Fruit fly (Drosophila melanogaster) whole organism, embryonic: ENCODE results near the gene ND-30.

Experiments used
- CG10431 ChIP-seq: fragments of 200-800 bp; sonication (Bioruptor generic); optimal IDR thresholded peaks from 3 replicates; lab custom pipeline; 2018; ENCODE audit warnings: missing biosample characterization, mild to moderate bottlenecking, missing genetic modification characterization
- CG10565 ChIP-seq: fragments of 200-800 bp; sonication (Bioruptor generic); optimal IDR thresholded peaks from 3 replicates; lab custom pipeline; 2016; ENCODE audit warnings: missing biosample characterization, mild to moderate bottlenecking, missing genetic modification characterization
- CG12299 ChIP-seq: fragments of 200-800 bp; sonication (Bioruptor generic); optimal IDR thresholded peaks from 2 replicates; lab custom pipeline; 2018; ENCODE audit warnings: missing biosample characterization, mild to moderate bottlenecking, missing genetic modification characterization
- CG12942 ChIP-seq: fragments of 200-800 bp; sonication (Bioruptor generic); optimal IDR thresholded peaks from 3 replicates; lab custom pipeline; 2016; ENCODE audit warnings: missing biosample characterization, missing genetic modification characterization
- CG1529 ChIP-seq: fragments of 200-800 bp; sonication (Bioruptor generic); optimal IDR thresholded peaks from 3 replicates; lab custom pipeline; 2018; ENCODE audit warnings: missing biosample characterization, missing genetic modification characterization
- CG16863 ChIP-seq: fragments of 200-800 bp; sonication (Bioruptor generic); optimal IDR thresholded peaks from 3 replicates; lab custom pipeline; 2016; ENCODE audit warnings: missing biosample characterization, missing genetic modification characterization
- CG2129 ChIP-seq: fragments of 200-800 bp; sonication (Bioruptor generic); IDR thresholded peaks from 2 replicates; pipeline ENCODE4 v1.3.6; 2022; ENCODE audit warnings: missing biosample characterization, missing genetic modification characterization; ENCODE audit not compliant: partially characterized antibody
- CG2202 ChIP-seq: fragments of 200-800 bp; sonication (Bioruptor generic); optimal IDR thresholded peaks from 2 replicates; lab custom pipeline; 2018; ENCODE audit warnings: missing biosample characterization, mild to moderate bottlenecking, missing genetic modification characterization
- CG31441 ChIP-seq: fragments of 200-800 bp; sonication (Bioruptor generic); IDR thresholded peaks from 2 replicates; pipeline ENCODE4 v1.3.6; 2022; ENCODE audit warnings: missing biosample characterization, missing genetic modification characterization
- CG3163 ChIP-seq: fragments of 200-800 bp; sonication (Bioruptor generic); optimal IDR thresholded peaks from 3 replicates; lab custom pipeline; 2016; ENCODE audit warnings: missing biosample characterization, missing genetic modification characterization
- CG4328 ChIP-seq: fragments of 200-800 bp; sonication (Bioruptor generic); optimal IDR thresholded peaks from 3 replicates; lab custom pipeline; 2017; ENCODE audit warnings: missing biosample characterization, missing genetic modification reagents, missing genetic modification characterization
- CG4854 ChIP-seq: fragments of 200-800 bp; sonication (Bioruptor generic); optimal IDR thresholded peaks from 2 replicates; lab custom pipeline; 2016; ENCODE audit warnings: missing biosample characterization, missing genetic modification characterization, inconsistent platforms
- CG5245 ChIP-seq: fragments of 200-800 bp; sonication (Bioruptor generic); optimal IDR thresholded peaks from 3 replicates; lab custom pipeline; 2016; ENCODE audit warnings: missing biosample characterization, missing genetic modification characterization
- CG6765 ChIP-seq: fragments of 200-800 bp; sonication (Bioruptor generic); optimal IDR thresholded peaks from 3 replicates; lab custom pipeline; 2017; ENCODE audit warnings: missing biosample characterization, mild to moderate bottlenecking, missing genetic modification characterization
- CG7556 ChIP-seq: fragments of 200-800 bp; sonication (Bioruptor generic); optimal IDR thresholded peaks from 2 replicates; lab custom pipeline; 2017; ENCODE audit warnings: missing biosample characterization, mild to moderate bottlenecking, missing genetic modification characterization
- CG7839 ChIP-seq: fragments of 200-800 bp; sonication (Bioruptor generic); optimal IDR thresholded peaks from 3 replicates; lab custom pipeline; 2018; ENCODE audit warnings: missing biosample characterization, mild to moderate bottlenecking, missing genetic modification characterization, moderate library complexity
- CG8388 ChIP-seq: fragments of 200-800 bp; sonication (Bioruptor generic); optimal IDR thresholded peaks from 2 replicates; lab custom pipeline; 2019; ENCODE audit warnings: missing biosample characterization, mild to moderate bottlenecking, missing genetic modification characterization, moderate library complexity
- D19B ChIP-seq: fragments of 200-800 bp; sonication (Bioruptor generic); optimal IDR thresholded peaks from 2 replicates; lab custom pipeline; 2017; ENCODE audit warnings: missing biosample characterization, mild to moderate bottlenecking, missing genetic modification characterization
- ERR ChIP-seq: fragments of 200-800 bp; sonication (Bioruptor generic); optimal IDR thresholded peaks from 2 replicates; lab custom pipeline; 2016; ENCODE audit warnings: missing biosample characterization, missing genetic modification characterization
- Hmr ChIP-seq: fragments of 200-800 bp; sonication (Bioruptor generic); optimal IDR thresholded peaks from 3 replicates; lab custom pipeline; 2017; ENCODE audit warnings: mild to moderate bottlenecking, missing biosample characterization, missing genetic modification reagents, missing genetic modification characterization
- Mad ChIP-seq: fragments of 200-800 bp; sonication (Bioruptor generic); optimal IDR thresholded peaks from 2 replicates; lab custom pipeline; 2016; ENCODE audit warnings: missing biosample characterization, missing genetic modification characterization
- NK7.1 ChIP-seq: fragments of 200-800 bp; sonication (Bioruptor generic); optimal IDR thresholded peaks from 3 replicates; lab custom pipeline; 2016; ENCODE audit warnings: missing biosample characterization, missing genetic modification characterization
- Pdp1 ChIP-seq, 2 experiments: fragments of 200-800 bp; sonication (Bioruptor generic); optimal IDR thresholded peaks; 3 replicates each; lab custom pipeline; 2016; ENCODE audit warnings: missing biosample characterization in 2 of 2, missing genetic modification characterization in 2 of 2, mild to moderate bottlenecking in 1 of 2, moderate library complexity in 1 of 2
- Vsx1 ChIP-seq: fragments of 200-800 bp; sonication (Bioruptor generic); optimal IDR thresholded peaks from 2 replicates; lab custom pipeline; 2017; ENCODE audit warnings: missing biosample characterization, mild to moderate bottlenecking, missing genetic modification characterization, missing genetic modification reagents
- abd-A ChIP-seq: fragments of 200-800 bp; sonication (Bioruptor generic); optimal IDR thresholded peaks from 3 replicates; lab custom pipeline; 2019; ENCODE audit warnings: missing biosample characterization, mild to moderate bottlenecking, missing genetic modification characterization, moderate library complexity
- amos ChIP-seq: fragments of 200-800 bp; sonication (Bioruptor generic); IDR thresholded peaks from 2 replicates; pipeline ENCODE4 v1.3.6; 2022; ENCODE audit warnings: missing biosample characterization, missing genetic modification characterization; ENCODE audit not compliant: partially characterized antibody
- ase ChIP-seq: fragments of 200-800 bp; sonication (Bioruptor generic); IDR thresholded peaks from 3 replicates; pipeline ENCODE4 v1.3.6; 2022; ENCODE audit warnings: missing biosample characterization, missing genetic modification characterization
- az2 ChIP-seq: fragments of 200-800 bp; sonication (Bioruptor generic); optimal IDR thresholded peaks from 3 replicates; lab custom pipeline; 2016; ENCODE audit warnings: missing biosample characterization, missing genetic modification characterization
- bsh ChIP-seq, 2 experiments: fragments of 200-800 bp; sonication (Bioruptor generic); optimal IDR thresholded peaks; 2 replicates each; lab custom pipeline; 2017 to 2018; ENCODE audit warnings: mild to moderate bottlenecking in 2 of 2, missing biosample characterization in 2 of 2, missing genetic modification characterization in 2 of 2, moderate library complexity in 1 of 2
- cas ChIP-seq: fragments of 200-800 bp; sonication (Bioruptor generic); IDR thresholded peaks from 2 replicates; pipeline ENCODE4 v1.3.6; 2022; ENCODE audit warnings: missing biosample characterization, missing genetic modification characterization
- chif ChIP-seq, 2 experiments: fragments of 200-800 bp; sonication (Bioruptor generic); optimal IDR thresholded peaks; 3 replicates each; lab custom pipeline; 2016; ENCODE audit warnings: missing biosample characterization in 2 of 2, missing genetic modification characterization in 2 of 2
- chm ChIP-seq: fragments of 200-800 bp; sonication (Bioruptor generic); IDR thresholded peaks from 2 replicates; pipeline ENCODE4 v1.3.6; 2022; ENCODE audit warnings: missing biosample characterization, missing genetic modification characterization
- disco-r ChIP-seq: fragments of 200-800 bp; sonication (Bioruptor generic); optimal IDR thresholded peaks from 2 replicates; lab custom pipeline; 2016; ENCODE audit warnings: missing biosample characterization, missing genetic modification characterization
- ems ChIP-seq: fragments of 200-800 bp; sonication (Bioruptor generic); optimal IDR thresholded peaks from 3 replicates; lab custom pipeline; 2016; ENCODE audit warnings: missing biosample characterization, missing genetic modification characterization
- ewg ChIP-seq: fragments of 200-800 bp; sonication (Bioruptor generic); optimal IDR thresholded peaks from 3 replicates; lab custom pipeline; 2017; ENCODE audit warnings: mild to moderate bottlenecking, missing biosample characterization, missing genetic modification reagents, missing genetic modification characterization
- fd3F ChIP-seq: fragments of 200-800 bp; sonication (Bioruptor generic); optimal IDR thresholded peaks from 2 replicates; lab custom pipeline; 2018; ENCODE audit warnings: missing biosample characterization, mild to moderate bottlenecking, missing genetic modification characterization, moderate library complexity
- fd64A ChIP-seq: fragments of 200-800 bp; sonication (Bioruptor generic); optimal IDR thresholded peaks from 3 replicates; lab custom pipeline; 2018; ENCODE audit warnings: missing biosample characterization, mild to moderate bottlenecking, missing genetic modification characterization
- gce ChIP-seq: fragments of 200-800 bp; sonication (Bioruptor generic); IDR thresholded peaks from 3 replicates; pipeline ENCODE4 v1.3.6; 2022; ENCODE audit warnings: missing biosample characterization, missing genetic modification characterization
- gcm ChIP-seq: fragments of 200-800 bp; sonication (Bioruptor generic); optimal IDR thresholded peaks from 2 replicates; lab custom pipeline; 2019; ENCODE audit warnings: missing biosample characterization, mild to moderate bottlenecking, missing genetic modification characterization, moderate library complexity
- her ChIP-seq: fragments of 200-800 bp; sonication (Bioruptor generic); optimal IDR thresholded peaks from 2 replicates; lab custom pipeline; 2016; ENCODE audit warnings: missing biosample characterization, missing genetic modification characterization
- luna ChIP-seq: fragments of 200-800 bp; sonication (Bioruptor generic); optimal IDR thresholded peaks from 2 replicates; lab custom pipeline; 2016; ENCODE audit warnings: missing biosample characterization, missing genetic modification characterization
- mirr ChIP-seq: fragments of 200-800 bp; sonication (Bioruptor generic); optimal IDR thresholded peaks from 3 replicates; lab custom pipeline; 2018; ENCODE audit warnings: missing biosample characterization, mild to moderate bottlenecking, missing genetic modification characterization
- pho ChIP-seq: fragments of 200-800 bp; sonication (Bioruptor generic); optimal IDR thresholded peaks from 2 replicates; lab custom pipeline; 2016; ENCODE audit warnings: missing biosample characterization, missing genetic modification characterization
- row ChIP-seq: fragments of 200-800 bp; sonication (Bioruptor generic); IDR thresholded peaks from 3 replicates; pipeline ENCODE4 v1.3.6; 2022; ENCODE audit warnings: missing biosample characterization, missing genetic modification characterization
- sens-2 ChIP-seq: fragments of 200-800 bp; sonication (Bioruptor generic); IDR thresholded peaks from 2 replicates; pipeline ENCODE4 v1.3.6; 2022; ENCODE audit warnings: missing biosample characterization, missing genetic modification characterization
- seq ChIP-seq: fragments of 200-800 bp; sonication (Bioruptor generic); IDR thresholded peaks from 2 replicates; pipeline ENCODE4 v1.3.6; 2022; ENCODE audit warnings: missing biosample characterization, missing genetic modification characterization
- slp2 ChIP-seq: fragments of 200-800 bp; sonication (Bioruptor generic); optimal IDR thresholded peaks from 2 replicates; lab custom pipeline; 2016; ENCODE audit warnings: missing biosample characterization, missing genetic modification characterization
- sna ChIP-seq: fragments of 200-800 bp; sonication (Bioruptor generic); IDR thresholded peaks from 2 replicates; pipeline ENCODE4 v1.3.6; 2022; ENCODE audit warnings: missing biosample characterization, missing genetic modification characterization; ENCODE audit not compliant: partially characterized antibody
- sug ChIP-seq: fragments of 200-800 bp; optimal IDR thresholded peaks from 2 replicates; lab custom pipeline; 2019; ENCODE audit warnings: missing biosample characterization, mild to moderate bottlenecking, missing genetic modification characterization, moderate library complexity
- tll ChIP-seq, 2 experiments: fragments of 200-800 bp in 1 of 2; fragments of >200 bp in 1 of 2; sonication (Bioruptor generic) in 1 of 2; optimal IDR thresholded peaks; 2 replicates each; lab custom pipeline; 2017 to 2019; ENCODE audit warnings: missing biosample characterization in 2 of 2, missing genetic modification characterization in 2 of 2, mild to moderate bottlenecking in 1 of 2, moderate library complexity in 1 of 2
- zfh2 ChIP-seq: fragments of 200-800 bp; sonication (Bioruptor generic); optimal IDR thresholded peaks from 2 replicates; lab custom pipeline; 2016; ENCODE audit warnings: missing biosample characterization, missing genetic modification characterization

ND-30 gene

dm6 chr3L:3164951-3165350 lies 5.6 kb upstream of the ND-30 start, which contains the start of gene CG32280 (continued):
- no peak for TF ChIP-seq CG12299 (tag; lab: Kevin White, UChicago)
- TF ChIP-seq sens-2 (GFP tag; lab: Robert Waterston, UW): no peak
- no peak for TF ChIP-seq CG1529 (GFP tag; lab: Kevin White, UChicago)
- peak; percentile 5 for TF ChIP-seq ERR (GFP tag; lab: Kevin White, UChicago)
- no peak for TF ChIP-seq chif (GFP tag; optimal IDR thresholded peaks at IDR 0.05; lab: Kevin White, UChicago)
- TF ChIP-seq pho: no peak
- no peak for TF ChIP-seq bsh (GFP tag; optimal IDR thresholded peaks at IDR 0.05; lab: Kevin White, UChicago)
- TF ChIP-seq luna (GFP tag; lab: Kevin White, UChicago): no peak
- TF ChIP-seq mirr (GFP tag; lab: Kevin White, UChicago): peak; percentile 0
- no peak for TF ChIP-seq Vsx1
- TF ChIP-seq CG16863: no peak
- no peak for TF ChIP-seq CG7839 (tag; lab: Kevin White, UChicago)
- no peak for TF ChIP-seq CG8388 (GFP tag; lab: Kevin White, UChicago)
- no peak for TF ChIP-seq fd64A (GFP tag; lab: Kevin White, UChicago)
- no peak for TF ChIP-seq CG2202 (tag; lab: Kevin White, UChicago)
- peak; percentile 37 for TF ChIP-seq her
- TF ChIP-seq Hmr (GFP tag; lab: Kevin White, UChicago): no peak
- peak; percentile 40; the same call in 1 of the 2 replicates for TF ChIP-seq chm
- TF ChIP-seq CG7556 (GFP tag; lab: Kevin White, UChicago): no peak
- no peak for TF ChIP-seq CG31441 (GFP tag; lab: Robert Waterston, UW)
- TF ChIP-seq CG6765 (GFP tag; lab: Kevin White, UChicago): peak; percentile 20
- no peak for TF ChIP-seq gce (GFP tag; lab: Robert Waterston, UW)
- TF ChIP-seq CG12942 (GFP tag; lab: Kevin White, UChicago): no peak
- TF ChIP-seq gcm: no peak
- TF ChIP-seq az2 (GFP tag; lab: Kevin White, UChicago): peak; percentile 1
- TF ChIP-seq D19B (GFP tag; lab: Kevin White, UChicago): peak; percentile 22
- no peak for TF ChIP-seq CG4854 (GFP tag; lab: Kevin White, UChicago)
- TF ChIP-seq disco-r (GFP tag; lab: Kevin White, UChicago): no peak
- peak in 1 of 2 experiments; percentile 49 for TF ChIP-seq Pdp1 (GFP tag; optimal IDR thresholded peaks at IDR 0.05; lab: Kevin White, UChicago)
- TF ChIP-seq zfh2 (GFP tag; lab: Kevin White, UChicago): peak; percentile 31
- TF ChIP-seq ems (GFP tag; lab: Kevin White, UChicago): peak; percentile 22
- TF ChIP-seq seq (GFP tag; lab: Robert Waterston, UW): no peak
- no peak for TF ChIP-seq ewg (GFP tag; lab: Kevin White, UChicago)
- TF ChIP-seq CG10565 (GFP tag; lab: Kevin White, UChicago): no peak
- TF ChIP-seq CG3163: no peak
- TF ChIP-seq NK7.1 (GFP tag; lab: Kevin White, UChicago): no peak
- peak; percentile 76 for TF ChIP-seq CG2129 (GFP tag; lab: Robert Waterston, UW)
- TF ChIP-seq slp2 (GFP tag; lab: Kevin White, UChicago): peak; percentile 24
- TF ChIP-seq ase: no peak
- TF ChIP-seq CG10431 (GFP tag; lab: Kevin White, UChicago): no peak
- no peak for TF ChIP-seq tll (GFP tag; optimal IDR thresholded peaks at IDR 0.05; lab: Kevin White, UChicago)
- TF ChIP-seq fd3F (GFP tag; lab: Kevin White, UChicago): no peak
- TF ChIP-seq abd-A: no peak
- TF ChIP-seq cas (GFP tag; lab: Robert Waterston, UW): no peak
- no peak for TF ChIP-seq CG4328 (GFP tag; lab: Kevin White, UChicago)
- TF ChIP-seq amos (GFP tag; lab: Robert Waterston, UW): peak; percentile 91
- peak; percentile 81 for TF ChIP-seq sna (GFP tag; lab: Robert Waterston, UW)
- no peak for TF ChIP-seq CG5245 (GFP tag; lab: Kevin White, UChicago)
- peak; percentile 10 for TF ChIP-seq Mad (GFP tag; lab: Kevin White, UChicago)
- TF ChIP-seq sug (tag; lab: Kevin White, UChicago): peak; percentile 22
- peak; percentile 62 for TF ChIP-seq row (GFP tag; lab: Robert Waterston, UW)
